Worm (Caenorhabditis elegans): Measurements from ENCODE around the gene grwd-1.
A peak's percentile ranks its signal among the peaks of the same experiment; 100 is the strongest.

grwd-1 gene

ce11 chrIII:5119063-5119462, 34.2 kb upstream of the grwd-1 start:
- TF ChIP-seq elt-1 (tag; optimal IDR thresholded peaks at IDR 0.05) (peak; percentile 63), nhr-25 (tag; optimal IDR thresholded peaks at IDR 0.05) (peak; percentile 39), eor-1 (tag; optimal IDR thresholded peaks at IDR 0.05) (no peak), unc-62 (GFP tag; optimal IDR thresholded peaks at IDR 0.05) (peak; percentile 40), pqm-1 (tag; optimal IDR thresholded peaks at IDR 0.05) (no peak), daf-12 (tag; optimal IDR thresholded peaks at IDR 0.05) (no peak)

- TF ChIP-seq tbx-2 (tag; optimal IDR thresholded peaks at IDR 0.05), result no peak
- TF ChIP-seq ZK546.5 (tag; optimal IDR thresholded peaks at IDR 0.05), result no peak
- no peak for TF ChIP-seq ztf-4 (tag; optimal IDR thresholded peaks at IDR 0.05)
- TF ChIP-seq unc-62 (GFP tag; optimal IDR thresholded peaks at IDR 0.05), result no peak
- no peak for TF ChIP-seq elt-2 (tag; optimal IDR thresholded peaks at IDR 0.05)
- TF ChIP-seq snpc-4 (tag; optimal IDR thresholded peaks at IDR 0.05), result no peak
- no peak for TF ChIP-seq fos-1 (tag; optimal IDR thresholded peaks at IDR 0.05)
- TF ChIP-seq ama-1 (optimal IDR thresholded peaks at IDR 0.05), result no peak
- no peak for TF ChIP-seq unc-39 (tag; optimal IDR thresholded peaks at IDR 0.05)
- TF ChIP-seq hmg-11 (tag; optimal IDR thresholded peaks at IDR 0.05), result no peak
- no peak for TF ChIP-seq R02D3.7 (tag; optimal IDR thresholded peaks at IDR 0.05)
These were observed 32.7 kb upstream of the grwd-1 start for ce11 chrIII:5120593-5120992.

- TF ChIP-seq hmg-11 (tag; optimal IDR thresholded peaks at IDR 0.05) (no peak), nhr-25 (tag; optimal IDR thresholded peaks at IDR 0.05) (no peak), ZK546.5 (tag; optimal IDR thresholded peaks at IDR 0.05) (no peak), zag-1 (tag; optimal IDR thresholded peaks at IDR 0.05) (no peak), R02D3.7 (tag; optimal IDR thresholded peaks at IDR 0.05) (no peak), egl-27 (tag; optimal IDR thresholded peaks at IDR 0.05) (no peak), nhr-76 (tag; optimal IDR thresholded peaks at IDR 0.05) (no peak), lsy-12 (tag; optimal IDR thresholded peaks at IDR 0.05) (no peak), ceh-9 (tag; optimal IDR thresholded peaks at IDR 0.05) (no peak), daf-12 (tag; optimal IDR thresholded peaks at IDR 0.05) (no peak), nhr-28 (tag; optimal IDR thresholded peaks at IDR 0.05) (no peak), jun-1 (tag; optimal IDR thresholded peaks at IDR 0.05) (no peak)
These were observed 28.9 kb upstream of the grwd-1 start for ce11 chrIII:5124385-5124784.

ce11 chrIII:5125759-5126158, 27.5 kb upstream of the grwd-1 start:
- TF ChIP-seq tbx-2 (tag; optimal IDR thresholded peaks at IDR 0.05) (peak; percentile 92), nhr-76 (tag; optimal IDR thresholded peaks at IDR 0.05) (no peak)

ce11 chrIII:5126988-5127387, 26.3 kb upstream of the grwd-1 start:
- TF ChIP-seq tbx-2 (tag; optimal IDR thresholded peaks at IDR 0.05) (peak; percentile 75), daf-12 (tag; optimal IDR thresholded peaks at IDR 0.05) (no peak)

- TF ChIP-seq elt-1 (tag; optimal IDR thresholded peaks at IDR 0.05) (no peak), tbx-2 (tag; optimal IDR thresholded peaks at IDR 0.05) (peak; percentile 80), pha-4 (tag; optimal IDR thresholded peaks at IDR 0.05) (peak; percentile 84)
These were observed 24.0 kb upstream of the grwd-1 start for ce11 chrIII:5129261-5129660.

ce11 chrIII:5130654-5131053, 22.6 kb upstream of the grwd-1 start:
- TF ChIP-seq aly-2 (tag; optimal IDR thresholded peaks at IDR 0.05) (no peak), daf-12 (tag; optimal IDR thresholded peaks at IDR 0.05) (no peak), pqm-1 (tag; optimal IDR thresholded peaks at IDR 0.05) (no peak), ceh-9 (tag; optimal IDR thresholded peaks at IDR 0.05) (no peak), elt-2 (tag; optimal IDR thresholded peaks at IDR 0.05) (no peak), pha-4 (tag; optimal IDR thresholded peaks at IDR 0.05) (no peak), ama-1 (optimal IDR thresholded peaks at IDR 0.05) (no peak), ceh-82 (tag; optimal IDR thresholded peaks at IDR 0.05) (no peak), egl-5 (tag; optimal IDR thresholded peaks at IDR 0.05) (no peak)

- TF ChIP-seq sea-2 (GFP tag; optimal IDR thresholded peaks at IDR 0.05), result no peak
- TF ChIP-seq tbx-2 (tag; optimal IDR thresholded peaks at IDR 0.05), result peak; percentile 23
- no peak for TF ChIP-seq lin-15B (tag; optimal IDR thresholded peaks at IDR 0.05)
- peak; percentile 49 for TF ChIP-seq nfya-1 (tag; optimal IDR thresholded peaks at IDR 0.05; ENCODE audit: insufficient read depth)
- TF ChIP-seq nhr-12 (tag; optimal IDR thresholded peaks at IDR 0.05), result no peak
These were observed 18.8 kb upstream of the grwd-1 start for ce11 chrIII:5134506-5134905.
